Worm (Caenorhabditis elegans) whole organism, L1 larva: ENCODE measurements around the gene F19B10.1.

Experiments
- C04F5.9 ChIP-seq: sonication (generic microtip); optimal IDR thresholded peaks from 2 replicates; lab custom pipeline; 2016; ENCODE audit warnings: missing genetic modification characterization, missing compliant biosample characterization
- C16A3.4 ChIP-seq: fragments of 150-350 bp; optimal IDR thresholded peaks from 2 replicates; lab custom pipeline; 2014; ENCODE audit warnings: missing biosample characterization, missing genetic modification characterization
- alr-1 ChIP-seq: fragments of 200-800 bp; sonication (Bioruptor generic); optimal IDR thresholded peaks from 2 replicates; lab custom pipeline; 2018; ENCODE audit warnings: borderline replicate concordance, mild to moderate bottlenecking, missing genetic modification characterization, missing compliant biosample characterization
- aly-2 ChIP-seq: fragments of 150-350 bp; optimal IDR thresholded peaks from 2 replicates; lab custom pipeline; 2014; ENCODE audit warnings: missing biosample characterization, missing genetic modification characterization
- ceh-8 ChIP-seq: fragments of 200-800 bp; sonication (Bioruptor generic); optimal IDR thresholded peaks from 2 replicates; lab custom pipeline; 2018; ENCODE audit warnings: mild to moderate bottlenecking, missing genetic modification characterization, moderate library complexity, missing compliant biosample characterization
- ceh-82 ChIP-seq, 3 experiments: fragments of 150-350 bp in 1 of 3; sonication (generic microtip) in 2 of 3; optimal IDR thresholded peaks; 2 replicates each; lab custom pipeline; 2014 to 2017; ENCODE audit warnings: missing biosample characterization in 3 of 3, missing genetic modification characterization in 3 of 3
- ces-1 ChIP-seq: fragments of 150-350 bp; optimal IDR thresholded peaks from 2 replicates; lab custom pipeline; 2014; ENCODE audit warnings: missing biosample characterization, missing genetic modification reagents, missing genetic modification characterization
- dsc-1 ChIP-seq: sonication (generic microtip); optimal IDR thresholded peaks from 2 replicates; lab custom pipeline; 2016; ENCODE audit warnings: mild to moderate bottlenecking, missing genetic modification characterization, missing compliant biosample characterization
- efl-1 ChIP-seq, 4 experiments: fragments of 150-350 bp; optimal IDR thresholded peaks in 3 of 4; peaks in 1 of 4; 1 replicate in 1 of 4; 2 replicates in 3 of 4; lab custom pipeline; 2014; ENCODE audit warnings: missing biosample characterization in 2 of 4, missing genetic modification characterization in 2 of 4, missing genetic modification reagents in 2 of 4
- ets-5 ChIP-seq: fragments of 200-800 bp; sonication (Bioruptor generic); IDR thresholded peaks from 2 replicates; pipeline ENCODE4 v1.3.6; 2022; ENCODE audit warnings: missing genetic modification characterization, missing compliant biosample characterization
- fkh-4 ChIP-seq: sonication (generic microtip); optimal IDR thresholded peaks from 2 replicates; lab custom pipeline; 2016; ENCODE audit warnings: missing compliant biosample characterization, missing genetic modification characterization, borderline replicate concordance
- hlh-17 ChIP-seq: fragments of 200-800 bp; sonication (Bioruptor generic); optimal IDR thresholded peaks from 2 replicates; lab custom pipeline; 2018; ENCODE audit warnings: missing genetic modification characterization, mild to moderate bottlenecking, missing compliant biosample characterization, moderate library complexity, borderline replicate concordance
- hlh-4 ChIP-seq: sonication (generic microtip); optimal IDR thresholded peaks from 2 replicates; lab custom pipeline; 2016; ENCODE audit warnings: mild to moderate bottlenecking, missing genetic modification characterization, missing compliant biosample characterization
- hpl-2 ChIP-seq: fragments of 150-350 bp; optimal IDR thresholded peaks from 2 replicates; lab custom pipeline; 2014; ENCODE audit warnings: missing biosample characterization, missing genetic modification reagents, missing genetic modification characterization
- jun-1 ChIP-seq: fragments of 150-350 bp; optimal IDR thresholded peaks from 2 replicates; lab custom pipeline; 2014; ENCODE audit warnings: missing biosample characterization, missing genetic modification reagents, missing genetic modification characterization
- lin-13 ChIP-seq: fragments of 150-350 bp; optimal IDR thresholded peaks from 2 replicates; lab custom pipeline; 2014; ENCODE audit warnings: missing biosample characterization, missing genetic modification reagents, missing genetic modification characterization
- lin-14 ChIP-seq: fragments of 200-800 bp; sonication (Bioruptor generic); optimal IDR thresholded peaks from 2 replicates; lab custom pipeline; 2018; ENCODE audit warnings: mild to moderate bottlenecking, missing genetic modification characterization, moderate library complexity, missing compliant biosample characterization
- lin-35 ChIP-seq, 2 experiments: fragments of 150-350 bp; optimal IDR thresholded peaks; 2 replicates each; lab custom pipeline; 2014; ENCODE audit warnings: missing biosample characterization in 2 of 2, missing genetic modification characterization in 2 of 2, missing genetic modification reagents in 2 of 2
- lin-39 ChIP-seq: fragments of 150-350 bp; optimal IDR thresholded peaks from 2 replicates; lab custom pipeline; 2014; ENCODE audit warnings: missing biosample characterization, missing genetic modification reagents, missing genetic modification characterization
- lsy-2 ChIP-seq, 2 experiments: fragments of 150-350 bp; optimal IDR thresholded peaks; 2 replicates each; lab custom pipeline; 2014; ENCODE audit warnings: missing biosample characterization in 2 of 2, missing genetic modification characterization in 2 of 2
- mep-1 ChIP-seq: fragments of 150-350 bp; optimal IDR thresholded peaks from 2 replicates; lab custom pipeline; 2014; ENCODE audit warnings: missing biosample characterization, missing genetic modification characterization
- nhr-11 ChIP-seq: fragments of 150-350 bp; optimal IDR thresholded peaks from 2 replicates; lab custom pipeline; 2014; ENCODE audit warnings: missing biosample characterization, missing genetic modification characterization
- nhr-20 ChIP-seq: sonication (generic microtip); optimal IDR thresholded peaks from 2 replicates; lab custom pipeline; 2016; ENCODE audit warnings: mild to moderate bottlenecking, missing genetic modification characterization, missing compliant biosample characterization
- nhr-77 ChIP-seq: fragments of 150-350 bp; optimal IDR thresholded peaks from 2 replicates; lab custom pipeline; 2014; ENCODE audit warnings: missing biosample characterization, missing genetic modification characterization
- nhr-84 ChIP-seq: sonication (generic microtip); optimal IDR thresholded peaks from 2 replicates; lab custom pipeline; 2017; ENCODE audit warnings: missing biosample characterization, missing genetic modification characterization
- pqm-1 ChIP-seq: sonication (generic microtip); optimal IDR thresholded peaks from 3 replicates; lab custom pipeline; 2017; ENCODE audit warnings: missing biosample characterization, missing genetic modification characterization
- rnt-1 ChIP-seq: sonication (generic microtip); optimal IDR thresholded peaks from 2 replicates; lab custom pipeline; 2016; ENCODE audit warnings: mild to moderate bottlenecking, missing genetic modification characterization, moderate library complexity, missing compliant biosample characterization
- skn-1 ChIP-seq: fragments of 150-350 bp; optimal IDR thresholded peaks from 2 replicates; lab custom pipeline; 2014; ENCODE audit warnings: missing biosample characterization, missing genetic modification characterization
- snpc-4 ChIP-seq: fragments of 150-350 bp; optimal IDR thresholded peaks from 2 replicates; lab custom pipeline; 2014; ENCODE audit warnings: missing biosample characterization, missing genetic modification characterization
- sox-4 ChIP-seq: sonication (generic microtip); optimal IDR thresholded peaks from 2 replicates; lab custom pipeline; 2016; ENCODE audit warnings: missing genetic modification characterization, missing compliant biosample characterization
- tbx-2 ChIP-seq: sonication (generic microtip); optimal IDR thresholded peaks from 2 replicates; lab custom pipeline; 2016; ENCODE audit warnings: missing genetic modification characterization, missing compliant biosample characterization
- unc-130 ChIP-seq: fragments of 150-350 bp; optimal IDR thresholded peaks from 2 replicates; lab custom pipeline; 2017; ENCODE audit warnings: missing biosample characterization, missing genetic modification characterization, inconsistent platforms
- unc-30 ChIP-seq: sonication (generic microtip); optimal IDR thresholded peaks from 2 replicates; lab custom pipeline; 2017; ENCODE audit warnings: missing biosample characterization, missing genetic modification characterization
- unc-62 ChIP-seq: fragments of 150-350 bp; optimal IDR thresholded peaks from 2 replicates; lab custom pipeline; 2014; ENCODE audit warnings: missing biosample characterization, missing genetic modification reagents, missing genetic modification characterization
- unc-98 ChIP-seq: fragments of 200-800 bp; sonication (Bioruptor generic); IDR thresholded peaks from 2 replicates; pipeline ENCODE4 v1.3.6; 2022; ENCODE audit warnings: missing genetic modification characterization, missing compliant biosample characterization
- xbp-1 ChIP-seq: sonication (generic microtip); optimal IDR thresholded peaks from 2 replicates; lab custom pipeline; 2016; ENCODE audit warnings: missing genetic modification characterization, missing compliant biosample characterization
- zag-1 ChIP-seq: fragments of 150-350 bp; optimal IDR thresholded peaks from 2 replicates; lab custom pipeline; 2014; ENCODE audit warnings: missing biosample characterization, missing genetic modification characterization
- zip-4 ChIP-seq: fragments of 200-800 bp; sonication (Bioruptor generic); optimal IDR thresholded peaks from 2 replicates; lab custom pipeline; 2018; ENCODE audit warnings: mild to moderate bottlenecking, missing genetic modification characterization, moderate library complexity, missing compliant biosample characterization

The F19B10.1 gene

ce11 chrII:3681365-3682083 lies 1.5 kb upstream of the F19B10.1 start, which contains the start of gene F19B10.10:
TSS of gene F19B10.10 (minus strand) at chrII:3681415.
- TF ChIP-seq xbp-1 = no peak

DNA sequence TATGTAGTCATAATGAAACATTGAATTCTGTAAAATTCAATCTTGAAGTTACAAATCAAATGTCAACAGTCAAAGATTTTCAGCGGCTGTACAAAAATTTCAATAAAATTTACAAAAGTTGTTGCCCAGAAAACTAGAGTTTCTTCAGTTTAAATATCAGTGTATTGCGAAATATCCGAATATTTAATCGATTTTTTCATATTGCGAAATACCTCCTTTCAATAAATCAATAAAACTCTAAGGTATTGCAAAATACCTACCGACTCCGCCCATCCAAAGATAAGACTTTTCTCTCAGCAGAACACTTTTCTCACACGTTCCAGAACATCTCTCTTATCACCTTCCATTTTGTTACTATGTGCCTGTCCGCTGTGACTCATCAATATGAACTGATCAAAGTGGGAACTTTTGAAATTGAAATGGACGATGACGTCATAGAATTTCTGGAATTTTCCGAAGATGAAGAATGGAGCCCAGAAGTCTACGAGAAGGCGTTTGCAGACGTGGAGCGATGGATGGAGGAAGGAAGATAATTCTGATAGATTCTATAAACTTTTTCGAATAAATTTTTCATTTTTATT lies 1.6 kb downstream of the F19B10.1 start:
- TF ChIP-seq snpc-4 (tag; lab: Kevin White, UChicago) (no peak), fkh-4 (no peak), unc-30 (no peak), nhr-20 (tag; lab: Kevin White, UChicago) (no peak), hlh-17 (GFP tag; lab: Kevin White, UChicago) (no peak), nhr-84 (tag; lab: Kevin White, UChicago) (no peak), efl-1 (optimal IDR thresholded peaks at IDR 0.05; lab: Kevin White, UChicago) (no peak), efl-1 (GFP tag; optimal IDR thresholded peaks at IDR 0.05 in 1 of 2; lab: Kevin White, UChicago) (peak in 1 of 2 experiments; percentile 78), aly-2 (no peak), lin-14 (no peak), skn-1 (tag; lab: Kevin White, UChicago) (peak; percentile 17), mep-1 (no peak), unc-62 (GFP tag; lab: Kevin White, UChicago) (no peak), ceh-8 (no peak), zip-4 (GFP tag; lab: Kevin White, UChicago) (peak; percentile 47), sox-4 (tag; lab: Kevin White, UChicago) (no peak), ceh-82 (tag; optimal IDR thresholded peaks at IDR 0.05; lab: Kevin White, UChicago) (no peak)

ce11 chrII:3688333-3688732 lies 5.3 kb downstream of the F19B10.1 start, which contains the start of gene ifas-1:
TSS of gene ifas-1 (minus strand) at chrII:3688719.
- TF ChIP-seq unc-130 (tag; lab: Kevin White, UChicago) (no peak), sox-4 (tag; lab: Kevin White, UChicago) (no peak), lin-35 (GFP tag; optimal IDR thresholded peaks at IDR 0.05; lab: Kevin White, UChicago) (no peak), ceh-82 (tag; optimal IDR thresholded peaks at IDR 0.05; lab: Kevin White, UChicago) (no peak), unc-98 (GFP tag; lab: Robert Waterston, UW) (no peak), hlh-4 (tag; lab: Kevin White, UChicago) (no peak), jun-1 (tag; lab: Kevin White, UChicago) (no peak), ces-1 (GFP tag; lab: Kevin White, UChicago) (no peak), lin-39 (no peak), C16A3.4 (tag; lab: Kevin White, UChicago) (no peak), C04F5.9 (no peak), ets-5 (GFP tag; lab: Robert Waterston, UW) (no peak), nhr-11 (tag; lab: Kevin White, UChicago) (no peak), tbx-2 (tag; lab: Kevin White, UChicago) (no peak)
- TF ChIP-seq, all 84 proteins: peak for 0

DNA sequence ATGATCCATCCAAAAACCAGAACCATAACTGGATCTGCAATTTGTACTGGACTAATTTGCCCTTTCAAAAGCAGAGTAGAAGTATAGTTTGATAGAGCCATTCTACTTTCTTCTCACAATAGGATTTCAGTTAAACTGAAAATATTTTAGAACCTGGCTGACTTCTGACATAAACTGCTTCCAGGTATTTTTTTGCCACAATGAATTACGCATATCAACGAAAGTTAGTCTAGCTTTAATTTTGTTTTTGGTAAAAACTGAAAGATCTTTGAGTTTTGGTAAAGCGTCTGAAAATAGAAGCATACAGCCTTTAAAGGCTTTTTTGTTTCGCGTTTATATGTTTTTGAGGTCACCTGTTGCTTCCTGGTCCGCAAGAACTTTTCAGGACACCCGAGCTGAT lies 7.7 kb downstream of the F19B10.1 start, which contains the start of gene srx-101:
Gene srx-101 (minus strand): TSS at position 101 of the 400 bp plus-strand sequence.
- TF ChIP-seq ets-5 (GFP tag; lab: Robert Waterston, UW) = no peak
- no peak for TF ChIP-seq lsy-2 (tag; optimal IDR thresholded peaks at IDR 0.05; lab: Kevin White, UChicago)
- no peak for TF ChIP-seq unc-62 (GFP tag; lab: Kevin White, UChicago)
- TF ChIP-seq pqm-1 (tag; lab: Kevin White, UChicago) = no peak
- no peak for TF ChIP-seq alr-1 (tag; lab: Kevin White, UChicago)
- no peak for TF ChIP-seq skn-1 (tag; lab: Kevin White, UChicago)
- no peak for TF ChIP-seq C16A3.4 (tag; lab: Kevin White, UChicago)
- no peak for TF ChIP-seq rnt-1 (tag; lab: Kevin White, UChicago)
- TF ChIP-seq nhr-20 (tag; lab: Kevin White, UChicago) = no peak
- TF ChIP-seq lin-13 (GFP tag; lab: Kevin White, UChicago) = no peak
- no peak for TF ChIP-seq hlh-4 (tag; lab: Kevin White, UChicago)
- TF ChIP-seq efl-1 (optimal IDR thresholded peaks at IDR 0.05; lab: Kevin White, UChicago) = no peak
- TF ChIP-seq efl-1 (GFP tag; optimal IDR thresholded peaks at IDR 0.05 in 1 of 2; lab: Kevin White, UChicago) = no peak
- no peak for TF ChIP-seq xbp-1
- TF ChIP-seq tbx-2 (tag; lab: Kevin White, UChicago) = no peak
- no peak for TF ChIP-seq zag-1 (tag; lab: Kevin White, UChicago)
- TF ChIP-seq dsc-1 (tag; lab: Kevin White, UChicago) = no peak
- no peak for TF ChIP-seq nhr-77 (tag; lab: Kevin White, UChicago)
- TF ChIP-seq hpl-2 (GFP tag; lab: Kevin White, UChicago) = no peak
- no peak for TF ChIP-seq lin-14
- TF ChIP-seq, all 84 proteins: peak for 0
